Fruit fly (Drosophila melanogaster): ENCODE results near the gene CG7720.
A peak's percentile ranks its signal among the peaks of the same experiment; 100 is the strongest.

Gene CG7720

dm6 chr3R:18758548-18759257 is 36.3 kb downstream of the CG7720 start, which contains the start of gene Epg5 (continued):
- TF ChIP-seq CHES-1-like (GFP tag; optimal IDR thresholded peaks at IDR 0.05) (peak; percentile 74), CG9932 (GFP tag; IDR thresholded peaks at IDR 0.05) (peak; percentile 94), CG4730 (GFP tag; IDR thresholded peaks at IDR 0.05) (0 out of 2 replicates have a peak, but pooled peaks have one; percentile 19), CG10274 (GFP tag; optimal IDR thresholded peaks at IDR 0.05) (no peak), Oli (tag; optimal IDR thresholded peaks at IDR 0.05) (no peak), CG2129 (GFP tag; IDR thresholded peaks at IDR 0.05; ENCODE audit: partially characterized antibody) (peak; percentile 97), CG10565 (GFP tag; optimal IDR thresholded peaks at IDR 0.05) (no peak), ttk (GFP tag; IDR thresholded peaks at IDR 0.05) (peak; percentile 61; the same call in 1 of the 2 replicates), CG34376 (GFP tag; optimal IDR thresholded peaks at IDR 0.05) (no peak), CG12391 (tag; optimal IDR thresholded peaks at IDR 0.05) (no peak), CG42726 (GFP tag; IDR thresholded peaks at IDR 0.05; ENCODE audit: partially characterized antibody) (peak; percentile 87), CG5245 (GFP tag; optimal IDR thresholded peaks at IDR 0.05) (peak; percentile 32), aop (GFP tag; IDR thresholded peaks at IDR 0.05) (no peak), Kr (GFP tag; optimal IDR thresholded peaks at IDR 0.05) (no peak), CG5953 (GFP tag; IDR thresholded peaks at IDR 0.05) (no peak), phol (tag; optimal IDR thresholded peaks at IDR 0.05) (peak; percentile 80)

dm6 chr3R:18749786-18750185 is 45.2 kb downstream of the CG7720 start:
- TF ChIP-seq CG16779 (GFP tag; IDR thresholded peaks at IDR 0.05) (0 out of 2 replicates have a peak, but pooled peaks have one; percentile 5), Dbx (GFP tag; IDR thresholded peaks at IDR 0.05) (no peak)

dm6 chr3R:18748087-18748486 is 46.9 kb downstream of the CG7720 start:
- TF ChIP-seq org-1 (GFP tag; optimal IDR thresholded peaks at IDR 0.05) (no peak), CG10366 (GFP tag; IDR thresholded peaks at IDR 0.05) (peak; percentile 8; the same call in 1 of the 2 replicates), Ets65A (GFP tag) (peak; percentile 91)

dm6 chr3R:18745961-18746468 is 49.0 kb downstream of the CG7720 start, which contains the start of the genes PGS1 and gwl:
TSS of gene PGS1 (minus strand) at chr3R:18746041.
TSS of gene gwl (plus strand) at chr3R:18746370.
- TF ChIP-seq CG16815 (GFP tag; optimal IDR thresholded peaks at IDR 0.05) (peak; percentile 65), da (GFP tag; optimal IDR thresholded peaks at IDR 0.05) (no peak), chif (GFP tag; optimal IDR thresholded peaks at IDR 0.05) (peak; percentile 27 to 48), CG9437 (GFP tag; optimal IDR thresholded peaks at IDR 0.05) (peak; percentile 69), onecut (GFP tag; IDR thresholded peaks at IDR 0.05) (peak; percentile 18; the same call in 1 of the 2 replicates), CG14710 (tag; optimal IDR thresholded peaks at IDR 0.05) (peak; percentile 89), CG11085 (GFP tag; IDR thresholded peaks at IDR 0.05) (peak; percentile 80), sens (GFP tag) (peak; percentile 93), HLH54F (GFP tag; optimal IDR thresholded peaks at IDR 0.05) (peak; percentile 54), Stat92E (GFP tag; optimal IDR thresholded peaks at IDR 0.05) (no peak), Atf6 (GFP tag; IDR thresholded peaks at IDR 0.05) (peak; percentile 81), Max (GFP tag; optimal IDR thresholded peaks at IDR 0.05) (peak; percentile 56), CG17361 (GFP tag; IDR thresholded peaks at IDR 0.05) (no peak; the same call in 2 of the 3 replicates), CG31388 (GFP tag; optimal IDR thresholded peaks at IDR 0.05) (peak; percentile 49), Fer3 (tag; optimal IDR thresholded peaks at IDR 0.05) (peak; percentile 75), Adf1 (GFP tag; IDR thresholded peaks at IDR 0.05) (0 out of 2 replicates have a peak, but pooled peaks have one; percentile 23), tup (GFP tag; optimal IDR thresholded peaks at IDR 0.05) (no peak), ro (GFP tag; IDR thresholded peaks at IDR 0.05) (peak; percentile 58; the same call in 1 of the 2 replicates), Hsf (GFP tag; optimal IDR thresholded peaks at IDR 0.05) (peak; percentile 72), sna (GFP tag; IDR thresholded peaks at IDR 0.05; ENCODE audit: partially characterized antibody) (no peak), BEAF-32 (GFP tag; optimal IDR thresholded peaks at IDR 0.05) (peak; percentile 72), sim (GFP tag; IDR thresholded peaks at IDR 0.05) (no peak), knrl (GFP tag; IDR thresholded peaks at IDR 0.05; ENCODE audit: partially characterized antibody) (peak; percentile 71; the same call in 2 of the 3 replicates), CG4360 (GFP tag; IDR thresholded peaks at IDR 0.05) (no peak)

Measured in whole organism, embryonic.